Worm (Caenorhabditis elegans) whole organism, young adult: Measurements from ENCODE around the gene F55G11.1.

Experiments
- F22D6.2 ChIP-seq: sonication (generic microtip); optimal IDR thresholded peaks from 2 replicates; lab custom pipeline; 2016; ENCODE audit warnings: mild to moderate bottlenecking, missing genetic modification characterization, missing compliant biosample characterization
- T26A5.8 ChIP-seq: sonication (generic microtip); optimal IDR thresholded peaks from 2 replicates; lab custom pipeline; 2016; ENCODE audit warnings: missing genetic modification characterization, missing compliant biosample characterization
- nfya-1 ChIP-seq: sonication (generic microtip); optimal IDR thresholded peaks from 2 replicates; lab custom pipeline; 2017; ENCODE audit warnings: antibody characterized with exemption, missing compliant biosample characterization, missing genetic modification characterization, borderline replicate concordance; ENCODE audit not compliant: insufficient read depth
- sea-2 ChIP-seq: fragments of 200-800 bp; sonication (Bioruptor generic); IDR thresholded peaks from 2 replicates; pipeline ENCODE4 v1.3.6; 2022; ENCODE audit warnings: missing genetic modification characterization, missing compliant biosample characterization
- ztf-3 ChIP-seq: fragments of 200-800 bp; sonication (Bioruptor generic); optimal IDR thresholded peaks from 2 replicates; lab custom pipeline; 2018; ENCODE audit warnings: mild to moderate bottlenecking, missing genetic modification characterization, missing compliant biosample characterization

DNA sequence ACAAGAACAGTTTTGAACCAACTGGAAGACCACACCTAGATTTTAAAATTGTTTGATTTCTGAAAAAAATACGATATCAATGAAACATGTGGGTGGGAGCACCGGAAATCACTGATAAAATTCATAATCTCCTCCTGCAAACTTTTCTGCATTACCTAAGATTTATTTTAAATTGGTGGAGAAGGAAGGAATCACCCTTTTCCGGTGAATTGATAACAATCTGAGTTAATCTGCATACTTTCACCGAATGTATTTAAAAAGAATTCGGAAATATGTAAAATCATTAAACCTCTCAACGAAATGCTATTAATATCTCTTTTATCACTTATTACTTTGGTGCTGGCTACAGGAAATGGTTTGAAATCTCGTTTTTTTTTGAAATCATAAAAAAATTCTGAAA lies 3.8 kb downstream of the F55G11.1 start, which contains the start of gene dct-19:
- TF ChIP-seq F22D6.2 (tag; lab: Kevin White, UChicago): no peak
- no peak for TF ChIP-seq T26A5.8 (tag; lab: Kevin White, UChicago)
- TF ChIP-seq ztf-3 (GFP tag; lab: Kevin White, UChicago): no peak
- no peak for TF ChIP-seq nfya-1 (tag; lab: Kevin White, UChicago)
- no peak for TF ChIP-seq sea-2 (GFP tag; lab: Robert Waterston, UW)
